Worm (Caenorhabditis elegans): ENCODE results near the gene srbc-56.
"Not testable (repeated sequence)": the region's sequence is repeated elsewhere in the genome, so short reads cannot be mapped to it uniquely, and the experiment has no call there.

The srbc-56 gene

DNA sequence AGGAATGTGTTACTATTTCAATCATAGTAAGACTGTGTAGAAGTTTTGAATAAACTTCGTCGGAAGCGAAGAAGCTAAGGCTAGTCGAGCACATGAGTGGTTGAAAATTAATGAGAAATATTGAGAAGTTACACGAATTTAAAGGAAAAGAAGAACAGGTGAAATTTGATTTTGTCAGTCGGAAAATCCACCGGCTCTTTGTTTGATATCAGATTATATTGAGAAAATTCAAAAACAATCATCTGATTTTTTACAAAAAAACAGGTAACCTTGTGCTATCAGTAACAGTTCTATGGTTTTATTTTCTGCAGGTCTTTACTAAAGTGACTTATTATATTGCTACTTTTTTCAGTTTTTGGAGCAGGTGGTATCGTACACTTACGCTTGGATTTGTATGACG is 26.8 kb upstream of the srbc-56 start, which contains the start of gene srh-148 (continued):
- no peak for TF ChIP-seq nhr-10 (tag; optimal IDR thresholded peaks at IDR 0.05)
- TF ChIP-seq madf-9 (GFP tag; conservative IDR thresholded peaks at IDR 0.05) = no peak
- TF ChIP-seq F10B5.3 (tag; optimal IDR thresholded peaks at IDR 0.05) = no peak

DNA sequence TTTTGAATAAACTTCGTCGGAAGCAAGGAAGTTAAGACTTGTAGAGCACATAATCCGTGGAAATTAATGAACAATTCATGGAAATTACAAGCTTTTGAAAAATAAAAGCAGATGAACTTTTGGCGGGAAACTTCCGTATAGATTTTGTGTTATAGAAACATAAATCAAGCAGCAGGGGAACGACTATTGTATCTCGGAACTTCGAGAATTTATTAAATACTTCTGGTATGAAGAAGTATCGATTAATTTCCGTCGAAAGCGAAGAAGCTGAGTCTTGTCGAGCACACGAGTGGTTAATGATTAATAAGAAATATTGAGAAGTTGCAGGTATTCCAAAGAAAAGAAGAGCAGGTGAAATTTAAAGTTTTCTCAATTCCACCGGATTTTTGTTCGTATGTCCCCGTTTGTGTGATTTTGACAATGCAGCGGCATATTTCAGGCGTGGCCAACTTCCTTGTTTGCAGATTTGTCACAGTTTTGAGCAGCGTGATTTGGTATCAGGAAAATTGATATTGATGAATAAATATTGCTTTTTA is 18.9 kb upstream of the srbc-56 start, which contains the start of gene srh-147:
Gene srh-147, minus strand, starts transcription at position 51 of the 536 bp plus-strand sequence.
- TF ChIP-seq unc-62 (GFP tag; optimal IDR thresholded peaks at IDR 0.05 in 1 of 2) = peak in 1 of 2 experiments; percentile 48
- TF ChIP-seq unc-62 (tag; optimal IDR thresholded peaks at IDR 0.05) = not testable (repeated sequence)

DNA sequence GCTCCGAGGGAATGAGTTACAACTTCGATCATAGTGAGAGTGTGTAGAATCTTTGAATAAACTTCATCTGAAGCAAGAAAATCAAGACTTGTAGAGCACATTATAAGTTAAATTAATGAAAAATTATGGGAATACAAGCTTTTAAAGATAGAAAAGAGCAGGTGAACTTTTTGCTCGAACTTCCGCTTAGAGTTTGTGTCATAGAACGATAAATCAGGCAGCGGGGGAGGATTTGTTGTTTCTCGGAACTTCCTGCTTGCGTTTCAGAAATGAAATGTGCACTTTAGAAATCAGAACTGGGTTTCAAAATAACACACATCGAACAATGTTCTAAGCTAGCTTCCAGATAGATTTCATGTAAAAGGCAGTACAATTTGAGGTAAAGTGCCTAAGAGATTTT is 9.6 kb upstream of the srbc-56 start, which contains the start of gene srh-149:
Gene srh-149, minus strand, starts transcription at position 101 of the 400 bp plus-strand sequence.
- TF ChIP-seq aha-1 (tag) (peak; percentile 51), hlh-30 (tag; optimal IDR thresholded peaks at IDR 0.05; ENCODE audit: insufficient read depth) (no peak), lsy-2 (tag; optimal IDR thresholded peaks at IDR 0.05) (no peak)

DNA sequence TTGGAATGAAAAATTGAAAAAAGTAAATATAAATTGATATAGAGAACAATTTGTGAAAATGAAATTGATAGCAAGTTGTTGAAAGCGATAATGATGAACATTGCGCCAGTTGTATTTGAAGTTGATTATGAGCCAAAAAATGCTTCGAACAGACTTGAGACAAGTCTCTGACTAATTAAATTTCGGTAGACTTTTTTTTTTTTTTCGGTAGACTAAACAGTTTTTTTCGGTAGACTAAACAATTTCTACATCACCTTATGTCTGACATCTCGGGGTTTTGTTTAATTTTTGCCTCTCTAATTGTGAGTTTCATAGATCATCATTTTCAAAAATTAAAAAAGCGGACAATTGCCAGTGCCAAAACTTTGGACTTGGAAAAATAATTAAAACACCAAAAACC is 2.1 kb upstream of the srbc-56 start, which contains the start of gene srbc-54:
Gene srbc-54, minus strand, starts transcription at position 101 of the 400 bp plus-strand sequence.
- TF ChIP-seq madf-5 (GFP tag; IDR thresholded peaks at IDR 0.05) = no peak
- no peak for TF ChIP-seq spr-1 (tag; optimal IDR thresholded peaks at IDR 0.05)
- TF ChIP-seq daf-19 (GFP tag; conservative IDR thresholded peaks at IDR 0.05) = no peak
- TF ChIP-seq ceh-32 (tag; optimal IDR thresholded peaks at IDR 0.05; ENCODE audit: poor library complexity) = no peak
- TF ChIP-seq nhr-25 (tag; optimal IDR thresholded peaks at IDR 0.05; ENCODE audit: borderline replicate concordance, insufficient read depth) = no peak
- no peak for TF ChIP-seq mes-2 (tag; optimal IDR thresholded peaks at IDR 0.05; ENCODE audit: poor library complexity, severe bottlenecking)
- no peak for TF ChIP-seq set-16 (GFP tag; IDR thresholded peaks at IDR 0.05)
- no peak for TF ChIP-seq T26A8.4 (GFP tag; IDR thresholded peaks at IDR 0.05)

DNA sequence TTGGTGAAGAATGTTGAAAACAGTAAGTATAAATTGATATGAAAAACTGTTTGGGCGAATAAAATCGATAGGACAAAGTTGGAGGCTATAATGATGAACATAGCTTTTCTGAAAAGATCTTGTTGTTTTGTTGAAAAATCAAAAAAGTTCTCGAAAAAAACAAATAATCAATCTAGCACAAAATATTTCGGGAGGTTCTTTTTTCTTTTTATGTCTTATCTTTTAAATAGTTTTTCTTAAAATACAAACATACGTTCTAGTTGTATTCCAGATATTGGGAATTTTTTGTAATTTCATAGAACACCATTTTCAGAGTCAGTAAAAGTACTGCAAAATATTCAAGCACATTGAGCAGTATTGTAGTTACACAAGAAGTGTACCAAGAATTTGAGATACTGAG is 1.6 kb downstream of the srbc-56 start, which contains the start of gene srbc-55:
Gene srbc-55, minus strand, starts transcription at position 101 of the 400 bp plus-strand sequence.
- no peak for TF ChIP-seq attf-4 (tag; optimal IDR thresholded peaks at IDR 0.05)
- TF ChIP-seq lin-1 (GFP tag; IDR thresholded peaks at IDR 0.05) = no peak
- TF ChIP-seq dmd-9 (GFP tag; IDR thresholded peaks at IDR 0.05) = no peak
- TF ChIP-seq nhr-11 (tag; optimal IDR thresholded peaks at IDR 0.05) = no peak
- TF ChIP-seq hlh-30 (tag; optimal IDR thresholded peaks at IDR 0.05; ENCODE audit: insufficient read depth) = no peak
- TF ChIP-seq ceh-32 (tag; optimal IDR thresholded peaks at IDR 0.05; ENCODE audit: poor library complexity) = no peak
- no peak for TF ChIP-seq rbr-2 (tag; optimal IDR thresholded peaks at IDR 0.05)
- TF ChIP-seq lin-29 (GFP tag; IDR thresholded peaks at IDR 0.05) = no peak

DNA sequence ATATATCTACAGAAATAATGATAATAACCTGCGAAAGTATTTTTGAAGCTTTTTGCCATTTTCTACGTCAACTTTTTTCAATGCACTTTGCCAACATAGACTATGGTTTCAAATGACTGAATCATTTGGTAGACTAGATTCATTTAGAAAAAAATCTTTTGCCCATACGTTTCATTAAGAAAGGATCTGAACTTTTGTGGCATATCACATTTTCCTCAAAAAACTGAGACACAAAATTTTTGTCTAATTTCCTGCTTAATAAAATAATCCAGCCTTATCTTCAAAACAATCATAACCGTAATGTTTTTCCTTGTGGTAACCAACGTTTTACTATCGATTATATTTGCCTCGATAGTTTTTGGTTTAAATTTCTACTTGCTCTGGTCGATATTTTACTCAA is 5.4 kb downstream of the srbc-56 start, which contains the start of gene srbc-51:
Gene srbc-51, plus strand, starts transcription at position 301 of the 400 bp plus-strand sequence.
- TF ChIP-seq daf-8 (GFP tag; IDR thresholded peaks at IDR 0.05) (no peak), T20F7.1 (GFP tag; optimal IDR thresholded peaks at IDR 0.05) (no peak), aha-1 (tag) (peak; percentile 59), lin-13 (GFP tag; optimal IDR thresholded peaks at IDR 0.05) (no peak), hmg-1.1 (GFP tag; IDR thresholded peaks at IDR 0.05) (no peak), madf-9 (GFP tag; conservative IDR thresholded peaks at IDR 0.05) (no peak)

DNA sequence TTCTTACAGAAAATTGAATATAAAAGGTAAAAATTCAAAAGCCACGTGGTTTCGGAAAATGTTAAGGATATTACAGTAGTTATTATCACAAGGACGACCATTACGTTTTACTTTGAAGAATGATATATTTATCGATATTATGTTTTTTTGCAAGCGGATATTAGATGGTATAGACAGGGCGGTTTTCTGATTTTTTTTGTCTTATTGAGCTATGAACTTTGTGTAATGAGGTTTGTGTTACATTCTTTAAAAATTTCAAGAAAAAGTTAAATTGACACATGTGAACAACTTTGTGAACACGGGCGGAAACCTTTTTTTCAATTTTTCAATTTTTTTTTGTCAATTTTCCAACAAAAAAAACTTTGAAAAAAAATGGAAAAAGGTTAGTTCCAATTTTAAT is 6.6 kb downstream of the srbc-56 start, which contains the start of gene srbc-50:
Gene srbc-50, minus strand, starts transcription at position 101 of the 400 bp plus-strand sequence.
- TF ChIP-seq nhr-237 (tag; optimal IDR thresholded peaks at IDR 0.05) = no peak
- no peak for TF ChIP-seq lsy-2 (tag; optimal IDR thresholded peaks at IDR 0.05)
- no peak for TF ChIP-seq mdt-29 (GFP tag; IDR thresholded peaks at IDR 0.05)
- TF ChIP-seq set-16 (GFP tag; IDR thresholded peaks at IDR 0.05) = no peak
- TF ChIP-seq zip-11 (GFP tag; IDR thresholded peaks at IDR 0.05) = no peak
- no peak for TF ChIP-seq pqm-1 (tag; optimal IDR thresholded peaks at IDR 0.05)
- no peak for TF ChIP-seq lin-1 (GFP tag; IDR thresholded peaks at IDR 0.05)
- no peak for TF ChIP-seq F37D6.2 (tag; optimal IDR thresholded peaks at IDR 0.05)
- no peak for TF ChIP-seq F10B5.3 (tag; optimal IDR thresholded peaks at IDR 0.05)

All from whole organism, L4 larva.